Worm (Caenorhabditis elegans) whole organism, late embryonic: ENCODE measurements around the gene F41G3.18.

Source experiments
- C38D4.7 ChIP-seq: fragments of 200-800 bp; sonication (Bioruptor generic); optimal IDR thresholded peaks from 2 replicates; lab custom pipeline; 2018; ENCODE audit warnings: mild to moderate bottlenecking, missing genetic modification characterization, moderate library complexity, missing compliant biosample characterization
- F13H6.1 ChIP-seq: sonication (generic microtip); optimal IDR thresholded peaks from 2 replicates; lab custom pipeline; 2016; ENCODE audit warnings: missing genetic modification characterization, missing compliant biosample characterization
- K02D7.2 ChIP-seq: sonication (generic microtip); optimal IDR thresholded peaks from 2 replicates; lab custom pipeline; 2017; ENCODE audit warnings: mild to moderate bottlenecking, missing genetic modification characterization, missing compliant biosample characterization
- T23F11.4 ChIP-seq: fragments of 200-800 bp; sonication (Bioruptor generic); optimal IDR thresholded peaks from 2 replicates; lab custom pipeline; 2018; ENCODE audit warnings: mild to moderate bottlenecking, missing genetic modification characterization, missing compliant biosample characterization
- Y22D7AL.16 ChIP-seq: sonication (generic microtip); optimal IDR thresholded peaks from 2 replicates; lab custom pipeline; 2016; ENCODE audit warnings: missing genetic modification characterization, missing compliant biosample characterization
- ahr-1 ChIP-seq: sonication (generic microtip); optimal IDR thresholded peaks from 2 replicates; lab custom pipeline; 2016; ENCODE audit warnings: missing genetic modification characterization, missing compliant biosample characterization
- ama-1 ChIP-seq: fragments of 150-350 bp; optimal IDR thresholded peaks from 2 replicates; lab custom pipeline; 2014
- ceh-14 ChIP-seq: sonication (generic microtip); optimal IDR thresholded peaks from 2 replicates; lab custom pipeline; 2016; ENCODE audit warnings: missing genotype, missing genetic modification characterization, missing compliant biosample characterization
- ceh-18 ChIP-seq: sonication (generic microtip); optimal IDR thresholded peaks from 2 replicates; lab custom pipeline; 2016; ENCODE audit warnings: missing genetic modification characterization, missing compliant biosample characterization
- ceh-22 ChIP-seq: sonication (generic microtip); optimal IDR thresholded peaks from 2 replicates; lab custom pipeline; 2017; ENCODE audit warnings: missing biosample characterization, missing genetic modification characterization
- ceh-24 ChIP-seq: sonication (generic microtip); optimal IDR thresholded peaks from 2 replicates; lab custom pipeline; 2016; ENCODE audit warnings: mild to moderate bottlenecking, missing genetic modification characterization, missing compliant biosample characterization
- ceh-30 ChIP-seq: fragments of 150-350 bp; optimal IDR thresholded peaks from 2 replicates; lab custom pipeline; 2014; ENCODE audit warnings: missing biosample characterization, missing genetic modification characterization
- ceh-34 ChIP-seq: sonication (generic microtip); optimal IDR thresholded peaks from 2 replicates; lab custom pipeline; 2016; ENCODE audit warnings: mild to moderate bottlenecking, missing genetic modification characterization, missing compliant biosample characterization
- ceh-45 ChIP-seq: fragments of 200-800 bp; sonication (Bioruptor generic); IDR thresholded peaks from 2 replicates; pipeline ENCODE4 v1.3.6; 2022; ENCODE audit warnings: missing genetic modification reagents, missing genetic modification characterization, missing compliant biosample characterization
- ceh-6 ChIP-seq: fragments of 200-800 bp; sonication (Bioruptor generic); optimal IDR thresholded peaks from 2 replicates; lab custom pipeline; 2018; ENCODE audit warnings: mild to moderate bottlenecking, missing genetic modification characterization, missing compliant biosample characterization
- che-1 ChIP-seq: sonication (generic microtip); optimal IDR thresholded peaks from 2 replicates; lab custom pipeline; 2016; ENCODE audit warnings: mild to moderate bottlenecking, missing genetic modification characterization, missing compliant biosample characterization
- dmd-4 ChIP-seq: sonication (generic microtip); optimal IDR thresholded peaks from 2 replicates; lab custom pipeline; 2016; ENCODE audit warnings: borderline replicate concordance, missing genetic modification characterization, missing compliant biosample characterization
- dve-1 ChIP-seq: sonication (generic microtip); optimal IDR thresholded peaks from 2 replicates; lab custom pipeline; 2017; ENCODE audit warnings: antibody characterized with exemption, mild to moderate bottlenecking, missing genetic modification characterization, missing compliant biosample characterization
- elt-2 ChIP-seq: sonication (generic microtip); optimal IDR thresholded peaks from 2 replicates; lab custom pipeline; 2016; ENCODE audit warnings: missing genetic modification reagents, missing genetic modification characterization, missing compliant biosample characterization
- elt-4 ChIP-seq: sonication (generic microtip); optimal IDR thresholded peaks from 2 replicates; lab custom pipeline; 2016; ENCODE audit warnings: missing genetic modification characterization, missing compliant biosample characterization
- eyg-1 ChIP-seq: sonication (generic microtip); optimal IDR thresholded peaks from 2 replicates; lab custom pipeline; 2016; ENCODE audit warnings: missing genotype, missing genetic modification characterization, missing compliant biosample characterization
- fax-1 ChIP-seq: sonication (generic microtip); optimal IDR thresholded peaks from 2 replicates; lab custom pipeline; 2016; ENCODE audit warnings: missing genotype, missing genetic modification characterization, missing compliant biosample characterization
- fkh-6 ChIP-seq: sonication (generic microtip); optimal IDR thresholded peaks from 2 replicates; lab custom pipeline; 2016; ENCODE audit warnings: missing genetic modification characterization, missing compliant biosample characterization
- gmeb-2 ChIP-seq: sonication (generic microtip); optimal IDR thresholded peaks from 2 replicates; lab custom pipeline; 2016; ENCODE audit warnings: missing genetic modification characterization, inconsistent platforms, missing compliant biosample characterization
- hlh-13 ChIP-seq: fragments of 200-800 bp; sonication (Bioruptor generic); optimal IDR thresholded peaks from 2 replicates; lab custom pipeline; 2018; ENCODE audit warnings: mild to moderate bottlenecking, missing genetic modification characterization, missing compliant biosample characterization
- hlh-15 ChIP-seq: sonication (generic microtip); optimal IDR thresholded peaks from 2 replicates; lab custom pipeline; 2016; ENCODE audit warnings: missing genetic modification characterization, missing compliant biosample characterization
- lim-6 ChIP-seq: sonication (generic microtip); optimal IDR thresholded peaks from 2 replicates; lab custom pipeline; 2016; ENCODE audit warnings: missing genetic modification characterization, missing compliant biosample characterization
- lin-11 ChIP-seq: fragments of 200-800 bp; sonication (Bioruptor generic); optimal IDR thresholded peaks from 2 replicates; lab custom pipeline; 2018; ENCODE audit warnings: mild to moderate bottlenecking, missing genetic modification characterization, missing compliant biosample characterization
- madf-2 ChIP-seq: sonication (generic microtip); optimal IDR thresholded peaks from 2 replicates; lab custom pipeline; 2017; ENCODE audit warnings: missing genetic modification characterization, missing compliant biosample characterization
- nfya-1 ChIP-seq: sonication (generic microtip); optimal IDR thresholded peaks from 2 replicates; lab custom pipeline; 2017; ENCODE audit warnings: missing genetic modification characterization, mild to moderate bottlenecking, missing compliant biosample characterization, antibody characterized with exemption, moderate library complexity
- nhr-11 ChIP-seq: fragments of 150-350 bp; optimal IDR thresholded peaks from 2 replicates; lab custom pipeline; 2014; ENCODE audit warnings: missing biosample characterization, missing genetic modification characterization
- nhr-232 ChIP-seq: sonication (generic microtip); optimal IDR thresholded peaks from 2 replicates; lab custom pipeline; 2016; ENCODE audit warnings: missing genetic modification characterization, missing compliant biosample characterization
- npax-4 ChIP-seq: sonication (generic microtip); optimal IDR thresholded peaks from 2 replicates; lab custom pipeline; 2016; ENCODE audit warnings: missing genetic modification characterization, missing compliant biosample characterization
- odd-2 ChIP-seq: sonication (generic microtip); optimal IDR thresholded peaks from 2 replicates; lab custom pipeline; 2017; ENCODE audit warnings: antibody characterized with exemption, mild to moderate bottlenecking, missing genetic modification characterization, missing compliant biosample characterization
- pat-9 ChIP-seq: fragments of 200-800 bp; sonication (Bioruptor generic); optimal IDR thresholded peaks from 2 replicates; lab custom pipeline; 2018; ENCODE audit warnings: mild to moderate bottlenecking, missing genetic modification characterization, moderate library complexity, missing compliant biosample characterization
- pha-4 ChIP-seq: fragments of 150-350 bp; optimal IDR thresholded peaks from 2 replicates; lab custom pipeline; 2018; ENCODE audit warnings: missing biosample characterization, missing genetic modification reagents, missing genetic modification characterization
- pqm-1 ChIP-seq: sonication (generic microtip); optimal IDR thresholded peaks from 2 replicates; lab custom pipeline; 2016; ENCODE audit warnings: missing genetic modification characterization, missing compliant biosample characterization
- pros-1 ChIP-seq: fragments of 150-350 bp; optimal IDR thresholded peaks from 2 replicates; lab custom pipeline; 2014; ENCODE audit warnings: missing biosample characterization, missing genetic modification reagents, missing genetic modification characterization
- sdc-2 ChIP-seq: sonication (generic microtip); optimal IDR thresholded peaks from 2 replicates; lab custom pipeline; 2016; ENCODE audit warnings: missing genotype, missing genetic modification characterization, missing compliant biosample characterization
- sox-2 ChIP-seq: fragments of 200-800 bp; sonication (Bioruptor generic); IDR thresholded peaks from 2 replicates; pipeline ENCODE4 v1.3.6; 2022; ENCODE audit warnings: missing genetic modification reagents, missing genetic modification characterization, missing compliant biosample characterization
- sox-4 ChIP-seq: sonication (generic microtip); optimal IDR thresholded peaks from 2 replicates; lab custom pipeline; 2017; ENCODE audit warnings: mild to moderate bottlenecking, missing genetic modification characterization, inconsistent platforms, missing compliant biosample characterization
- syd-9 ChIP-seq: sonication (generic microtip); optimal IDR thresholded peaks from 2 replicates; lab custom pipeline; 2016; ENCODE audit warnings: mild to moderate bottlenecking, missing genetic modification characterization, moderate library complexity, missing compliant biosample characterization
- ttx-3 ChIP-seq: sonication (generic microtip); optimal IDR thresholded peaks from 2 replicates; lab custom pipeline; 2016; ENCODE audit warnings: missing genetic modification reagents, missing genetic modification characterization, missing compliant biosample characterization
- unc-3 ChIP-seq, 2 experiments: fragments of 200-800 bp in 1 of 2; sonication (Bioruptor generic) in 1 of 2; sonication (generic microtip) in 1 of 2; conservative IDR thresholded peaks in 1 of 2; optimal IDR thresholded peaks in 1 of 2; 2 replicates each; pipeline versions ENCODE4 v1.3.6 to Lab custom; 2016 to 2022; ENCODE audit warnings: missing compliant biosample characterization in 2 of 2, missing genetic modification characterization in 2 of 2, missing genetic modification reagents in 1 of 2
- zip-5 ChIP-seq: sonication (generic microtip); optimal IDR thresholded peaks from 2 replicates; lab custom pipeline; 2016; ENCODE audit warnings: missing genetic modification characterization, missing compliant biosample characterization
- ztf-16 ChIP-seq: sonication (generic microtip); optimal IDR thresholded peaks from 2 replicates; lab custom pipeline; 2017; ENCODE audit warnings: missing genetic modification characterization, missing compliant biosample characterization

The F41G3.18 gene

DNA sequence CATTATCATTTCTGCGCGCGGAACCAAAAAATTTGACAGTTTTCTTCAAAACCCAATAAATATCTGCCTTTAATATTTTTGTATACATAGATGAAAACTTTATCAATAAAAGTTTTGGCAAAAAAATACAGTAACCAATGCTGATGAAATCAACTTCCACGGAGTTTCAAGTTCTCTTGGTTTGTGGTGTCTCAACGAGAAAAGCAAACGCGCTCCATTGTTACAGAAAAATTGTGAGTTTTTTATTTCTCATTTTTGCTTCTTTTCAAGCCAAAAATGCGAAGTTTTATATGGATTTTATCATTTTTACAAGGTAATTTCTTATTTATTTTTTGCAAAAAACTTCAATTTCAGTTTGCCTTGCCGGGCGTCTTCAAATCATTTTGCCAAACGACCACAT lies 33.4 kb upstream of the F41G3.18 start, which contains the start of gene T14B4.3 (continued):
- TF ChIP-seq ztf-16 (tag; lab: Kevin White, UChicago) = peak; percentile 39
- no peak for TF ChIP-seq ceh-45 (GFP tag; lab: Robert Waterston, UW)
- peak; percentile 50 for TF ChIP-seq ahr-1 (tag; lab: Kevin White, UChicago)
- peak; percentile 67 for TF ChIP-seq F13H6.1 (tag; lab: Kevin White, UChicago)
- peak; percentile 84 for TF ChIP-seq fax-1
- TF ChIP-seq lin-11 (tag; lab: Kevin White, UChicago) = no peak
- TF ChIP-seq dve-1 (tag; lab: Kevin White, UChicago) = no peak
- peak; percentile 58 for TF ChIP-seq ceh-34
- peak; percentile 48 for TF ChIP-seq lim-6 (tag; lab: Kevin White, UChicago)
- no peak for TF ChIP-seq odd-2 (tag; lab: Kevin White, UChicago)
- no peak for TF ChIP-seq dmd-4
- no peak for TF ChIP-seq pros-1
- no peak for TF ChIP-seq npax-4 (tag; lab: Kevin White, UChicago)
- TF ChIP-seq syd-9 (tag; lab: Kevin White, UChicago) = peak; percentile 43
- TF ChIP-seq pqm-1 (tag; lab: Kevin White, UChicago) = peak; percentile 8
- peak; percentile 44 for TF ChIP-seq ceh-18 (tag; lab: Kevin White, UChicago)
- TF ChIP-seq ceh-6 = no peak
- TF ChIP-seq sox-4 (tag; lab: Kevin White, UChicago) = no peak
- no peak for TF ChIP-seq nhr-11
- TF ChIP-seq ceh-22 (tag; lab: Kevin White, UChicago) = no peak
- TF ChIP-seq ceh-14 (tag; lab: Kevin White, UChicago) = peak; percentile 69
- no peak for TF ChIP-seq pat-9 (tag; lab: Kevin White, UChicago)
- no peak for TF ChIP-seq ttx-3 (tag; lab: Kevin White, UChicago)
- peak; percentile 73 for TF ChIP-seq zip-5 (tag; lab: Kevin White, UChicago)
- TF ChIP-seq hlh-13 (GFP tag; lab: Kevin White, UChicago) = no peak
- TF ChIP-seq hlh-15 (tag; lab: Kevin White, UChicago) = no peak
- TF ChIP-seq elt-4 (tag; lab: Kevin White, UChicago) = no peak
- no peak for TF ChIP-seq Y22D7AL.16 (tag; lab: Kevin White, UChicago)

DNA sequence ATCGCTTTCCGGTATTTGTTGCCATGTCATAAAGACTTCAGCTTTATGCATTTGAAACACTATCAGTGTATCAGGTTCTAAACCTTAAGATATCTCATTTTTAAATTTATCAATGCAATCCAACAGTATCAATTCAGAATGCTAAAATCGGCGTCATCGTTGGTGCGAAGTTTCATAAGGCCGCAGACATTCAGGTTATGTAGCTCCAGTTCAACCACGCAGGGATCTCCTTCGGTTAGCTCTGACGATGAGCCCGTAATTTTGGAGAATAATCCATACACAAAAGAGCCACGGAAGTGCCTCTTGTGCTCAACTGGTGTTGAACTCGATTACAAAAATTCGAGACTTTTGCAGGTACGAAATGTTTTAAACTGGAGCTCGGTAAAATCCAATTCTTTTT lies 32.0 kb upstream of the F41G3.18 start, which contains the start of gene mrps-18.C:
Gene mrps-18.C, plus strand, starts transcription at position 138 of the 400 bp plus-strand sequence.
- TF ChIP-seq elt-2 (tag; lab: Kevin White, UChicago) (no peak), pha-4 (tag; lab: Kevin White, UChicago) (no peak), C38D4.7 (GFP tag; lab: Kevin White, UChicago) (no peak), sox-4 (tag; lab: Kevin White, UChicago) (no peak), fkh-6 (tag; lab: Kevin White, UChicago) (no peak), ceh-30 (tag; lab: Kevin White, UChicago) (no peak), gmeb-2 (tag; lab: Kevin White, UChicago) (no peak), ceh-34 (no peak), nhr-232 (no peak), pqm-1 (tag; lab: Kevin White, UChicago) (no peak)

DNA sequence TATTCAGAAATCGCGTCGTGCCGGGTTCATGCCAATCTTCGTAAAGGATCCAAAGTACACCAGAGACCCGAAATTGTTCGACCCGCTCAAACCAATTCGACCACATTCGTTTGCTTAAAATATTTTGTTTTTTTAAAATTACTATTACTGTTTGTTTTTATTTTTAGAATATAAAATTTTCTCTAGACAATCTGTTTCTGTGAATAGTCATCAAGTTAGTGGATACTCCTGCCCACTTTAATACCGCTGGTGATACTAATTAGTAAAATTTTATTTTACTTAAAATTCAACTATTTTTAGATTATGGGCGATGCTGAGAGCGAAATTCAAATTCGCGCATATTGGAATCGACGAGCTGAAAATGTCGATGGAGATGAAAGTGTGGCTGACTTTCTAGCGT lies 31.5 kb upstream of the F41G3.18 start, which contains the start of gene T14B4.1:
Gene T14B4.1, plus strand, starts transcription at position 301 of the 400 bp plus-strand sequence.
- no peak for TF ChIP-seq zip-5 (tag; lab: Kevin White, UChicago)
- TF ChIP-seq K02D7.2 (tag; lab: Kevin White, UChicago) = no peak
- TF ChIP-seq ama-1 (lab: Kevin White, UChicago) = no peak
- no peak for TF ChIP-seq madf-2 (tag; lab: Kevin White, UChicago)
- TF ChIP-seq, all 69 proteins: peak for 0

DNA sequence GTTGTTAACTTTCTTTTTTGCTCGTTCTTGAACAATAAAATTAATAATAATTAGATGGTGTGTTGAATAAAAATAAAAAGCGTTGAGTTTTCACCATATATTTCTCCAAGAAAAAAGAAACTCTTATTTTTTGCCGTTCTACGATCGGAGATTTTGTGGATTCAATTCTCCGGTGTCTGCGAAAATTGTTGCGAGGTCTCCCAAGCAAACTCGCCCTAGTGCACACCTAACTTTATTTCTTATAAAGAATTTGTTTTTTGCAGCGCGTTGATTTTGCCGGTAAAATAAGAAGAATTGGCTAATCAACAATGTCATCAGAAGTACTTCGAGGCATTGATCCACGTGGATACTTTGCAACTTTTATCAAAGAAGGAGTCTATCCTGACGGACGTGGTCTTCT lies 26.7 kb upstream of the F41G3.18 start, which contains the start of gene exos-8:
Gene exos-8, plus strand, starts transcription at position 264 of the 400 bp plus-strand sequence.
- no peak for TF ChIP-seq ceh-6
- peak; percentile 91 for TF ChIP-seq fax-1
- peak; percentile 30 for TF ChIP-seq ztf-16 (tag; lab: Kevin White, UChicago)
- no peak for TF ChIP-seq C38D4.7 (GFP tag; lab: Kevin White, UChicago)
- TF ChIP-seq ama-1 (lab: Kevin White, UChicago) = no peak
- no peak for TF ChIP-seq che-1 (tag; lab: Kevin White, UChicago)
- no peak for TF ChIP-seq npax-4 (tag; lab: Kevin White, UChicago)
- peak; percentile 38 for TF ChIP-seq hlh-15 (tag; lab: Kevin White, UChicago)
- no peak for TF ChIP-seq nhr-232
- no peak for TF ChIP-seq unc-3 (GFP tag; conservative IDR thresholded peaks at IDR 0.05; lab: Robert Waterston, UW)
- TF ChIP-seq unc-3 (tag; optimal IDR thresholded peaks at IDR 0.05; lab: Kevin White, UChicago) = peak; percentile 64
- no peak for TF ChIP-seq eyg-1
- TF ChIP-seq T23F11.4 (GFP tag; lab: Kevin White, UChicago) = peak; percentile 11
- peak; percentile 21 for TF ChIP-seq hlh-13 (GFP tag; lab: Kevin White, UChicago)
- no peak for TF ChIP-seq ceh-24 (tag; lab: Kevin White, UChicago)
- no peak for TF ChIP-seq sdc-2 (tag; lab: Kevin White, UChicago)
- TF ChIP-seq sox-2 (GFP tag; lab: Robert Waterston, UW) = no peak
- peak; percentile 9 for TF ChIP-seq madf-2 (tag; lab: Kevin White, UChicago)
- peak; percentile 1 for TF ChIP-seq nfya-1 (tag; lab: Kevin White, UChicago)
